Worm (Caenorhabditis elegans) whole organism, mixed stage, embryonic: ENCODE data around the gene sax-2.
A peak's percentile ranks its signal among the peaks of the same experiment; 100 is the strongest.

Source experiments
- M03D4.4 ChIP-seq: sonication (generic microtip); optimal IDR thresholded peaks from 2 replicates; lab custom pipeline; 2017; ENCODE audit warnings: mild to moderate bottlenecking, missing genetic modification characterization, missing compliant biosample characterization
- bed-3 ChIP-seq: fragments of 200-800 bp; sonication (Bioruptor generic); optimal IDR thresholded peaks from 3 replicates; lab custom pipeline; 2018; ENCODE audit warnings: mild to moderate bottlenecking, missing genetic modification characterization, moderate library complexity, missing compliant biosample characterization
- blmp-1 ChIP-seq: fragments of 150-350 bp; optimal IDR thresholded peaks from 2 replicates; lab custom pipeline; 2014; ENCODE audit warnings: missing biosample characterization, missing genetic modification characterization
- ceh-39 ChIP-seq: fragments of 150-350 bp; optimal IDR thresholded peaks from 2 replicates; lab custom pipeline; 2014; ENCODE audit warnings: missing biosample characterization, missing genetic modification characterization
- ceh-43 ChIP-seq: fragments of 200-800 bp; sonication (Bioruptor generic); optimal IDR thresholded peaks from 2 replicates; lab custom pipeline; 2018; ENCODE audit warnings: mild to moderate bottlenecking, missing genetic modification characterization, moderate library complexity, missing compliant biosample characterization
- ceh-83 ChIP-seq: fragments of 200-800 bp; sonication (Bioruptor generic); optimal IDR thresholded peaks from 2 replicates; lab custom pipeline; 2018; ENCODE audit warnings: mild to moderate bottlenecking, missing genetic modification characterization, missing compliant biosample characterization
- ces-1 ChIP-seq: fragments of 150-350 bp; optimal IDR thresholded peaks from 2 replicates; lab custom pipeline; 2014; ENCODE audit warnings: missing biosample characterization, missing genetic modification reagents, missing genetic modification characterization
- cnd-1 ChIP-seq: fragments of 200-800 bp; sonication (Bioruptor generic); optimal IDR thresholded peaks from 2 replicates; lab custom pipeline; 2018; ENCODE audit warnings: mild to moderate bottlenecking, missing genetic modification characterization, missing compliant biosample characterization
- drap-1 ChIP-seq: fragments of 200-800 bp; sonication (Bioruptor generic); optimal IDR thresholded peaks from 3 replicates; lab custom pipeline; 2018; ENCODE audit warnings: mild to moderate bottlenecking, missing genetic modification characterization, missing compliant biosample characterization
- elt-1 ChIP-seq: sonication (generic microtip); optimal IDR thresholded peaks from 2 replicates; lab custom pipeline; 2017; ENCODE audit warnings: missing genetic modification characterization, mild to moderate bottlenecking, missing compliant biosample characterization, antibody characterized with exemption, moderate library complexity, borderline replicate concordance; ENCODE audit not compliant: insufficient read depth
- elt-3 ChIP-seq: fragments of 150-350 bp; optimal IDR thresholded peaks from 2 replicates; lab custom pipeline; 2014; ENCODE audit warnings: missing biosample characterization, missing genetic modification characterization
- flh-1 ChIP-seq: fragments of 200-800 bp; sonication (Bioruptor generic); optimal IDR thresholded peaks from 2 replicates; lab custom pipeline; 2018; ENCODE audit warnings: mild to moderate bottlenecking, missing genetic modification characterization, moderate library complexity, missing compliant biosample characterization
- ham-2 ChIP-seq: fragments of 200-800 bp; sonication (Bioruptor generic); optimal IDR thresholded peaks from 2 replicates; lab custom pipeline; 2018; ENCODE audit warnings: mild to moderate bottlenecking, missing genetic modification characterization, missing compliant biosample characterization
- hlh-1 ChIP-seq: fragments of 150-350 bp; optimal IDR thresholded peaks from 2 replicates; lab custom pipeline; 2014; ENCODE audit warnings: missing biosample characterization, missing genetic modification reagents, missing genetic modification characterization
- lin-13 ChIP-seq: fragments of 150-350 bp; optimal IDR thresholded peaks from 2 replicates; lab custom pipeline; 2014; ENCODE audit warnings: missing biosample characterization, missing genetic modification characterization
- lin-32 ChIP-seq: fragments of 200-800 bp; sonication (Bioruptor generic); optimal IDR thresholded peaks from 2 replicates; lab custom pipeline; 2018; ENCODE audit warnings: mild to moderate bottlenecking, missing genetic modification characterization, missing compliant biosample characterization
- lsy-2 ChIP-seq: fragments of 150-350 bp; optimal IDR thresholded peaks from 2 replicates; lab custom pipeline; 2014; ENCODE audit warnings: missing biosample characterization, missing genetic modification characterization
- mab-5 ChIP-seq: fragments of 150-350 bp; optimal IDR thresholded peaks from 2 replicates; lab custom pipeline; 2014; ENCODE audit warnings: missing biosample characterization, missing genetic modification characterization
- mep-1 ChIP-seq: fragments of 150-350 bp; optimal IDR thresholded peaks from 2 replicates; lab custom pipeline; 2017; ENCODE audit warnings: missing biosample characterization, missing genetic modification reagents, missing genetic modification characterization, inconsistent platforms
- mls-2 ChIP-seq: sonication (generic microtip); optimal IDR thresholded peaks from 2 replicates; lab custom pipeline; 2016; ENCODE audit warnings: mild to moderate bottlenecking, missing genetic modification characterization, moderate library complexity, missing compliant biosample characterization
- nhr-12 ChIP-seq: fragments of 150-350 bp; optimal IDR thresholded peaks from 2 replicates; lab custom pipeline; 2014; ENCODE audit warnings: missing biosample characterization, missing genetic modification characterization
- nhr-2 ChIP-seq: fragments of 150-350 bp; optimal IDR thresholded peaks from 2 replicates; lab custom pipeline; 2014; ENCODE audit warnings: missing biosample characterization, missing genetic modification characterization
- nhr-237 ChIP-seq: fragments of 150-350 bp; optimal IDR thresholded peaks from 2 replicates; lab custom pipeline; 2014; ENCODE audit warnings: missing biosample characterization, missing genetic modification characterization
- nhr-28 ChIP-seq: fragments of 150-350 bp; optimal IDR thresholded peaks from 2 replicates; lab custom pipeline; 2014; ENCODE audit warnings: missing biosample characterization, missing genetic modification characterization
- nhr-76 ChIP-seq: sonication (generic microtip); optimal IDR thresholded peaks from 2 replicates; lab custom pipeline; 2017; ENCODE audit warnings: missing biosample characterization, missing genetic modification characterization
- pha-4 ChIP-seq: fragments of 150-350 bp; optimal IDR thresholded peaks from 2 replicates; lab custom pipeline; 2018; ENCODE audit warnings: missing biosample characterization, missing genetic modification reagents, missing genetic modification characterization
- sem-2 ChIP-seq: fragments of 200-800 bp; sonication (Bioruptor generic); optimal IDR thresholded peaks from 2 replicates; lab custom pipeline; 2018; ENCODE audit warnings: mild to moderate bottlenecking, missing genetic modification characterization, missing compliant biosample characterization
- snpc-4 ChIP-seq: fragments of 150-350 bp; optimal IDR thresholded peaks from 2 replicates; lab custom pipeline; 2014; ENCODE audit warnings: missing biosample characterization, missing genetic modification characterization
- sptf-1 ChIP-seq: sonication (generic microtip); optimal IDR thresholded peaks from 2 replicates; lab custom pipeline; 2017; ENCODE audit warnings: mild to moderate bottlenecking, missing genetic modification characterization, moderate library complexity, missing compliant biosample characterization
- tbx-8 ChIP-seq: fragments of 200-800 bp; sonication (Bioruptor generic); optimal IDR thresholded peaks from 2 replicates; lab custom pipeline; 2018; ENCODE audit warnings: mild to moderate bottlenecking, missing genetic modification characterization, moderate library complexity, missing compliant biosample characterization
- unc-120 ChIP-seq: sonication (generic microtip); optimal IDR thresholded peaks from 2 replicates; lab custom pipeline; 2017; ENCODE audit warnings: missing genetic modification characterization, missing compliant biosample characterization; ENCODE audit not compliant: poor library complexity, severe bottlenecking
- unc-39 ChIP-seq: fragments of 150-350 bp; optimal IDR thresholded peaks from 2 replicates; lab custom pipeline; 2014; ENCODE audit warnings: missing biosample characterization, missing genetic modification characterization
- unc-62 ChIP-seq: fragments of 150-350 bp; optimal IDR thresholded peaks from 2 replicates; lab custom pipeline; 2014; ENCODE audit warnings: missing biosample characterization, missing genetic modification reagents, missing genetic modification characterization
- zip-8 ChIP-seq: fragments of 150-350 bp; optimal IDR thresholded peaks from 2 replicates; lab custom pipeline; 2014; ENCODE audit warnings: missing biosample characterization, missing genetic modification characterization
- ztf-11 ChIP-seq: fragments of 150-350 bp; optimal IDR thresholded peaks from 2 replicates; lab custom pipeline; 2014; ENCODE audit warnings: missing biosample characterization, missing genetic modification characterization

Gene sax-2

ce11 chrIII:5077150-5077814, 32.2 kb upstream of the sax-2 start, which contains the start of gene alh-1:
Gene alh-1 (plus strand): TSS chrIII:5077764.
- no peak for TF ChIP-seq lin-13 (tag; lab: Kevin White, UChicago)

ce11 chrIII:5078062-5078461, 31.4 kb upstream of the sax-2 start:
- TF ChIP-seq lsy-2 (tag; lab: Kevin White, UChicago) (no peak), M03D4.4 (tag; lab: Kevin White, UChicago) (no peak), bed-3 (no peak), ham-2 (GFP tag; lab: Kevin White, UChicago) (no peak), sem-2 (GFP tag; lab: Kevin White, UChicago) (no peak), nhr-12 (tag; lab: Kevin White, UChicago) (no peak), blmp-1 (tag; lab: Kevin White, UChicago) (no peak), mab-5 (tag; lab: Kevin White, UChicago) (no peak), lin-32 (GFP tag; lab: Kevin White, UChicago) (no peak), unc-39 (tag; lab: Kevin White, UChicago) (no peak), sptf-1 (tag; lab: Kevin White, UChicago) (no peak), cnd-1 (tag; lab: Kevin White, UChicago) (no peak), ceh-39 (tag; lab: Kevin White, UChicago) (no peak), tbx-8 (GFP tag; lab: Kevin White, UChicago) (no peak), elt-3 (tag; lab: Kevin White, UChicago) (no peak), ztf-11 (tag; lab: Kevin White, UChicago) (no peak), mep-1 (tag; lab: Kevin White, UChicago) (no peak), nhr-2 (tag; lab: Kevin White, UChicago) (no peak), hlh-1 (tag; lab: Kevin White, UChicago) (no peak), elt-1 (tag; lab: Kevin White, UChicago) (no peak)

ce11 chrIII:5080700-5081572, 28.6 kb upstream of the sax-2 start:
- TF ChIP-seq drap-1 (GFP tag; lab: Kevin White, UChicago) (peak; percentile 80), lsy-2 (tag; lab: Kevin White, UChicago) (no peak), M03D4.4 (tag; lab: Kevin White, UChicago) (peak; percentile 79), unc-120 (tag; lab: Kevin White, UChicago) (peak; percentile 61), ceh-39 (tag; lab: Kevin White, UChicago) (peak; percentile 21), ham-2 (GFP tag; lab: Kevin White, UChicago) (peak; percentile 56), hlh-1 (tag; lab: Kevin White, UChicago) (peak; percentile 46), sem-2 (GFP tag; lab: Kevin White, UChicago) (peak; percentile 66), unc-39 (tag; lab: Kevin White, UChicago) (no peak), cnd-1 (tag; lab: Kevin White, UChicago) (peak; percentile 82), snpc-4 (tag; lab: Kevin White, UChicago) (no peak), ceh-43 (GFP tag; lab: Kevin White, UChicago) (peak; percentile 53), nhr-237 (tag; lab: Kevin White, UChicago) (peak; percentile 1), pha-4 (peak; percentile 29), elt-3 (tag; lab: Kevin White, UChicago) (no peak), ztf-11 (tag; lab: Kevin White, UChicago) (peak; percentile 48), sptf-1 (tag; lab: Kevin White, UChicago) (peak; percentile 78), mls-2 (tag; lab: Kevin White, UChicago) (peak; percentile 77), ceh-83 (GFP tag; lab: Kevin White, UChicago) (peak; percentile 63), bed-3 (peak; percentile 60), mab-5 (tag; lab: Kevin White, UChicago) (no peak), flh-1 (GFP tag; lab: Kevin White, UChicago) (no peak), nhr-76 (tag; lab: Kevin White, UChicago) (no peak), nhr-28 (tag; lab: Kevin White, UChicago) (no peak), lin-13 (tag; lab: Kevin White, UChicago) (peak; percentile 60), mep-1 (tag; lab: Kevin White, UChicago) (peak; percentile 71), tbx-8 (GFP tag; lab: Kevin White, UChicago) (peak; percentile 59), ces-1 (GFP tag; lab: Kevin White, UChicago) (peak; percentile 58), nhr-12 (tag; lab: Kevin White, UChicago) (no peak), blmp-1 (tag; lab: Kevin White, UChicago) (no peak), unc-62 (GFP tag; lab: Kevin White, UChicago) (peak; percentile 4), nhr-2 (tag; lab: Kevin White, UChicago) (no peak), elt-1 (tag; lab: Kevin White, UChicago) (peak; percentile 23), zip-8 (no peak), lin-32 (GFP tag; lab: Kevin White, UChicago) (peak; percentile 61)
